Fruit fly (Drosophila melanogaster) whole organism, embryonic: ENCODE data around the gene DCTN6-p27.

Experiments used
- ATbp ChIP-seq: fragments of 200-800 bp; sonication (Bioruptor generic); optimal IDR thresholded peaks from 2 replicates; lab custom pipeline; 2017; ENCODE audit warnings: missing biosample characterization, mild to moderate bottlenecking, missing genetic modification characterization, missing genetic modification reagents
- CG10274 ChIP-seq: fragments of 200-800 bp; sonication (Bioruptor generic); optimal IDR thresholded peaks from 3 replicates; lab custom pipeline; 2017; ENCODE audit warnings: missing biosample characterization, mild to moderate bottlenecking, missing genetic modification characterization
- CG10979 ChIP-seq: fragments of 200-800 bp; sonication (Bioruptor generic); optimal IDR thresholded peaks from 2 replicates; lab custom pipeline; 2018; ENCODE audit warnings: missing biosample characterization, mild to moderate bottlenecking, missing genetic modification characterization, moderate library complexity
- CG13287 ChIP-seq: fragments of 200-800 bp; sonication (Bioruptor generic); IDR thresholded peaks from 2 replicates; pipeline ENCODE4 v1.3.6; 2022; ENCODE audit warnings: missing biosample characterization, missing genetic modification characterization; ENCODE audit not compliant: partially characterized antibody
- CG13296 ChIP-seq: fragments of 200-800 bp; sonication (Bioruptor generic); optimal IDR thresholded peaks from 3 replicates; lab custom pipeline; 2018; ENCODE audit warnings: missing biosample characterization, mild to moderate bottlenecking, missing genetic modification characterization
- CG13894 ChIP-seq: fragments of 200-800 bp; sonication (Bioruptor generic); optimal IDR thresholded peaks from 3 replicates; lab custom pipeline; 2018; ENCODE audit warnings: missing biosample characterization, mild to moderate bottlenecking, missing genetic modification characterization, moderate library complexity
- CG14441 ChIP-seq: fragments of 200-800 bp; sonication (Bioruptor generic); IDR thresholded peaks from 2 replicates; pipeline ENCODE4 v1.3.6; 2022; ENCODE audit warnings: missing biosample characterization, missing genetic modification characterization
- CG14710 ChIP-seq: fragments of 200-800 bp; sonication (Bioruptor generic); optimal IDR thresholded peaks from 3 replicates; lab custom pipeline; 2019; ENCODE audit warnings: missing biosample characterization, mild to moderate bottlenecking, missing genetic modification characterization, moderate library complexity
- CG1529 ChIP-seq: fragments of 200-800 bp; sonication (Bioruptor generic); optimal IDR thresholded peaks from 3 replicates; lab custom pipeline; 2018; ENCODE audit warnings: missing biosample characterization, missing genetic modification characterization
- CG17359 ChIP-seq: fragments of 200-800 bp; sonication (Bioruptor generic); optimal IDR thresholded peaks from 3 replicates; lab custom pipeline; 2018; ENCODE audit warnings: missing biosample characterization, mild to moderate bottlenecking, missing genetic modification characterization, moderate library complexity
- CG17361 ChIP-seq: fragments of 200-800 bp; sonication (Bioruptor generic); IDR thresholded peaks from 3 replicates; pipeline ENCODE4 v1.3.6; 2022; ENCODE audit warnings: missing biosample characterization, missing genetic modification characterization
- CG17912 ChIP-seq: fragments of 200-800 bp; sonication (Bioruptor generic); optimal IDR thresholded peaks from 2 replicates; lab custom pipeline; 2018; ENCODE audit warnings: missing biosample characterization, mild to moderate bottlenecking, missing genetic modification characterization
- CG18619 ChIP-seq: fragments of 200-800 bp; sonication (Bioruptor generic); optimal IDR thresholded peaks from 3 replicates; lab custom pipeline; 2017; ENCODE audit warnings: missing biosample characterization, mild to moderate bottlenecking, missing genetic modification characterization
- CG2202 ChIP-seq: fragments of 200-800 bp; sonication (Bioruptor generic); optimal IDR thresholded peaks from 2 replicates; lab custom pipeline; 2018; ENCODE audit warnings: missing biosample characterization, mild to moderate bottlenecking, missing genetic modification characterization
- CG2712 ChIP-seq: fragments of 200-800 bp; optimal IDR thresholded peaks from 3 replicates; lab custom pipeline; 2019; ENCODE audit warnings: missing biosample characterization, mild to moderate bottlenecking, missing genetic modification characterization, moderate library complexity
- CG2875 ChIP-seq: fragments of 200-800 bp; sonication (Bioruptor generic); optimal IDR thresholded peaks from 2 replicates; lab custom pipeline; 2017; ENCODE audit warnings: missing biosample characterization, mild to moderate bottlenecking, missing genetic modification characterization, missing genetic modification reagents
- CG43689 ChIP-seq: fragments of 200-800 bp; sonication (Bioruptor generic); IDR thresholded peaks from 2 replicates; pipeline ENCODE4 v1.3.6; 2022; ENCODE audit warnings: missing biosample characterization, missing genetic modification characterization
- CG4404 ChIP-seq: fragments of 200-800 bp; sonication (Bioruptor generic); IDR thresholded peaks from 2 replicates; pipeline ENCODE4 v1.3.6; 2022; ENCODE audit warnings: missing biosample characterization, missing genetic modification characterization
- CG7271 ChIP-seq: fragments of 200-800 bp; sonication (Bioruptor generic); optimal IDR thresholded peaks from 2 replicates; lab custom pipeline; 2018; ENCODE audit warnings: missing biosample characterization, mild to moderate bottlenecking, missing genetic modification characterization, moderate library complexity
- CG9797 ChIP-seq: fragments of 200-800 bp; sonication (Bioruptor generic); optimal IDR thresholded peaks from 3 replicates; lab custom pipeline; 2018; ENCODE audit warnings: missing biosample characterization, mild to moderate bottlenecking, missing genetic modification characterization
- CrebB ChIP-seq: fragments of 200-800 bp; sonication (Bioruptor generic); optimal IDR thresholded peaks from 3 replicates; lab custom pipeline; 2018; ENCODE audit warnings: missing biosample characterization, mild to moderate bottlenecking, missing genetic modification characterization
- Dp ChIP-seq: fragments of 200-800 bp; sonication (Bioruptor generic); optimal IDR thresholded peaks from 2 replicates; lab custom pipeline; 2018; ENCODE audit warnings: missing biosample characterization, mild to moderate bottlenecking, missing genetic modification characterization, moderate library complexity
- Gsc ChIP-seq: fragments of 200-800 bp; sonication (Bioruptor generic); IDR thresholded peaks from 2 replicates; pipeline ENCODE4 v1.3.6; 2022; ENCODE audit warnings: missing biosample characterization, missing genetic modification characterization
- H15 ChIP-seq: fragments of 200-800 bp; sonication (Bioruptor generic); IDR thresholded peaks from 3 replicates; pipeline ENCODE4 v1.3.6; 2022; ENCODE audit warnings: missing biosample characterization, missing genetic modification characterization
- Lhr ChIP-seq: fragments of 200-800 bp; sonication (Bioruptor generic); optimal IDR thresholded peaks from 3 replicates; lab custom pipeline; 2017; ENCODE audit warnings: mild to moderate bottlenecking, missing biosample characterization, missing genetic modification reagents, missing genetic modification characterization
- Meics ChIP-seq: fragments of 200-800 bp; sonication (Bioruptor generic); optimal IDR thresholded peaks from 2 replicates; lab custom pipeline; 2017; ENCODE audit warnings: missing biosample characterization, mild to moderate bottlenecking, missing genetic modification characterization
- Neu2 ChIP-seq: fragments of 200-800 bp; sonication (Bioruptor generic); optimal IDR thresholded peaks from 3 replicates; lab custom pipeline; 2016; ENCODE audit warnings: missing biosample characterization, missing genetic modification characterization, borderline replicate concordance
- Nf-YA ChIP-seq: fragments of 200-800 bp; sonication (Bioruptor generic); IDR thresholded peaks from 2 replicates; pipeline ENCODE4 v1.3.6; 2022; ENCODE audit warnings: missing biosample characterization, missing genetic modification characterization
- NfI ChIP-seq: fragments of 200-800 bp; sonication (Bioruptor generic); optimal IDR thresholded peaks from 3 replicates; lab custom pipeline; 2018; ENCODE audit warnings: missing biosample characterization, mild to moderate bottlenecking, missing genetic modification characterization, moderate library complexity
- Opbp ChIP-seq: fragments of 200-800 bp; sonication (Bioruptor generic); IDR thresholded peaks from 3 replicates; pipeline ENCODE4 v1.3.6; 2022; ENCODE audit warnings: missing biosample characterization, missing genetic modification characterization; ENCODE audit not compliant: partially characterized antibody
- Rx ChIP-seq: fragments of 200-800 bp; sonication (Bioruptor generic); IDR thresholded peaks from 2 replicates; pipeline ENCODE4 v1.3.6; 2022; ENCODE audit warnings: missing biosample characterization, missing genetic modification characterization
- Sox100B ChIP-seq: fragments of 200-800 bp; sonication (Bioruptor generic); optimal IDR thresholded peaks from 3 replicates; lab custom pipeline; 2018; ENCODE audit warnings: missing biosample characterization, mild to moderate bottlenecking, missing genetic modification characterization
- amos ChIP-seq: fragments of 200-800 bp; sonication (Bioruptor generic); IDR thresholded peaks from 2 replicates; pipeline ENCODE4 v1.3.6; 2022; ENCODE audit warnings: missing biosample characterization, missing genetic modification characterization; ENCODE audit not compliant: partially characterized antibody
- bbx ChIP-seq: fragments of 200-800 bp; sonication (Bioruptor generic); IDR thresholded peaks from 2 replicates; pipeline ENCODE4 v1.3.6; 2022; ENCODE audit warnings: missing biosample characterization, missing genetic modification characterization; ENCODE audit not compliant: partially characterized antibody
- eyg ChIP-seq: fragments of 200-800 bp; sonication (Bioruptor generic); optimal IDR thresholded peaks from 3 replicates; lab custom pipeline; 2016; ENCODE audit warnings: missing biosample characterization, missing genetic modification characterization
- fd3F ChIP-seq: fragments of 200-800 bp; sonication (Bioruptor generic); optimal IDR thresholded peaks from 2 replicates; lab custom pipeline; 2018; ENCODE audit warnings: missing biosample characterization, mild to moderate bottlenecking, missing genetic modification characterization, moderate library complexity
- h ChIP-seq: fragments of >200 bp; optimal IDR thresholded peaks from 2 replicates; lab custom pipeline; 2017
- hbn ChIP-seq: fragments of 200-800 bp; sonication (Bioruptor generic); IDR thresholded peaks from 2 replicates; pipeline ENCODE4 v1.3.6; 2022; ENCODE audit warnings: missing biosample characterization, missing genetic modification characterization; ENCODE audit not compliant: partially characterized antibody
- insv ChIP-seq, 2 experiments: fragments of 200-800 bp; sonication (Bioruptor generic); optimal IDR thresholded peaks; 3 replicates each; lab custom pipeline; 2016 to 2018; ENCODE audit warnings: missing biosample characterization in 2 of 2, missing genetic modification characterization in 2 of 2
- maf-S ChIP-seq: fragments of 200-800 bp; sonication (Bioruptor generic); optimal IDR thresholded peaks from 2 replicates; lab custom pipeline; 2016; ENCODE audit warnings: missing biosample characterization, missing genetic modification characterization
- nerfin-2 ChIP-seq: fragments of 200-800 bp; sonication (Bioruptor generic); IDR thresholded peaks from 2 replicates; pipeline ENCODE4 v1.3.6; 2022; ENCODE audit warnings: missing biosample characterization, missing genetic modification characterization; ENCODE audit not compliant: partially characterized antibody
- psq ChIP-seq: fragments of 200-800 bp; sonication (Bioruptor generic); optimal IDR thresholded peaks from 2 replicates; lab custom pipeline; 2017; ENCODE audit warnings: missing biosample characterization, missing genetic modification characterization
- pzg ChIP-seq: fragments of 200-800 bp; sonication (Bioruptor generic); optimal IDR thresholded peaks from 3 replicates; lab custom pipeline; 2018; ENCODE audit warnings: missing biosample characterization, mild to moderate bottlenecking, missing genetic modification characterization, moderate library complexity
- salm ChIP-seq: fragments of 200-800 bp; sonication (Bioruptor generic); optimal IDR thresholded peaks from 2 replicates; lab custom pipeline; 2018; ENCODE audit warnings: missing biosample characterization, mild to moderate bottlenecking, missing genetic modification characterization
- schlank ChIP-seq: fragments of 200-800 bp; sonication (Bioruptor generic); optimal IDR thresholded peaks from 2 replicates; lab custom pipeline; 2018; ENCODE audit warnings: missing biosample characterization, mild to moderate bottlenecking, missing genetic modification characterization
- seq ChIP-seq: fragments of 200-800 bp; sonication (Bioruptor generic); IDR thresholded peaks from 2 replicates; pipeline ENCODE4 v1.3.6; 2022; ENCODE audit warnings: missing biosample characterization, missing genetic modification characterization
- tx ChIP-seq: fragments of 200-800 bp; sonication (Bioruptor generic); optimal IDR thresholded peaks from 2 replicates; lab custom pipeline; 2016; ENCODE audit warnings: missing biosample characterization, missing genetic modification characterization
- wdn ChIP-seq: fragments of 200-800 bp; sonication (Bioruptor generic); IDR thresholded peaks from 2 replicates; pipeline ENCODE4 v1.3.6; 2022; ENCODE audit warnings: missing biosample characterization, missing genetic modification characterization
- zf30C ChIP-seq: fragments of 200-800 bp; sonication (Bioruptor generic); optimal IDR thresholded peaks from 3 replicates; lab custom pipeline; 2018; ENCODE audit warnings: missing biosample characterization, mild to moderate bottlenecking, missing genetic modification characterization

Gene DCTN6-p27

DNA sequence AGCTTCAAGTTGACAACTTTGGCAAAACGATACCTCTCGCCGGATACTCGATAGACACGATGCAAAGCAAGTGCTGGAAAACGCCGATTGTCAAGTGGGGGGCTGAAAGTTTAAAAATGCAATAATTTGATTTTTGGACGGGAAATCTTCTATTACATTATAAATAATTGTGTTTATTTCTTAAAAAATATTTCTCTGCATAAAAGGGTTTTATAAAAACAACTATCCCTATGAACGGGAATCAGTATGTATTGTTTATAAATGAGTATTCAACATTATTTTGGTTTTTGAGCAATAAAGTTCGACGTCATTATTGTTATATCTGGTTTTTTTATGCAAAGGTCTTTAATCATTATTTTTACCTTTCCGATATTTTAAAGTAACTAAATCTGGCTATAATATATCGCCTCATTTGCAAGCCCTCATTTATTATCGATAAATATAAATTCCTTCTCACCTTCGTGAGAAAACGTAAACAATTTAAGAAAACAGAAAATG lies at the start of gene DCTN6-p27, which contains the start of gene AsnRS (continued):
- TF ChIP-seq eyg (GFP tag; lab: Kevin White, UChicago) (no peak), Neu2 (GFP tag; lab: Kevin White, UChicago) (no peak), H15 (0 out of 3 replicates have a peak, but pooled peaks have one; percentile 47), fd3F (GFP tag; lab: Kevin White, UChicago) (peak; percentile 56), bbx (GFP tag; lab: Robert Waterston, UW) (peak; percentile 59), Opbp (GFP tag; lab: Robert Waterston, UW) (no peak; the same call in 1 of the 3 replicates), ATbp (GFP tag; lab: Kevin White, UChicago) (no peak), CG10274 (no peak), amos (GFP tag; lab: Robert Waterston, UW) (peak; percentile 70; the same call in 1 of the 2 replicates), CG43689 (GFP tag; lab: Robert Waterston, UW) (no peak), CG17912 (peak; percentile 3), pzg (peak; percentile 56), CG1529 (peak; percentile 18), insv (GFP tag; optimal IDR thresholded peaks at IDR 0.05; lab: Kevin White, UChicago) (peak in 1 of 2 experiments; percentile 78), tx (GFP tag; lab: Kevin White, UChicago) (peak; percentile 30), hbn (GFP tag; lab: Robert Waterston, UW) (peak; percentile 63), CG4404 (GFP tag; lab: Robert Waterston, UW) (peak; percentile 47; the same call in 1 of the 2 replicates), CG13894 (tag; lab: Kevin White, UChicago) (peak; percentile 58), Dp (GFP tag; lab: Kevin White, UChicago) (peak; percentile 49), maf-S (GFP tag; lab: Kevin White, UChicago) (peak; percentile 57), h (lab: Kevin White, UChicago) (no peak), CG2875 (GFP tag; lab: Kevin White, UChicago) (peak; percentile 34), CG10979 (tag; lab: Kevin White, UChicago) (peak; percentile 43), CG14710 (tag; lab: Kevin White, UChicago) (peak; percentile 77), schlank (peak; percentile 1), CG9797 (GFP tag; lab: Kevin White, UChicago) (peak; percentile 6), Rx (peak; percentile 50; the same call in 1 of the 2 replicates), NfI (GFP tag; lab: Kevin White, UChicago) (peak; percentile 79), Sox100B (GFP tag; lab: Kevin White, UChicago) (no peak), CG2712 (tag; lab: Kevin White, UChicago) (peak; percentile 62), Lhr (GFP tag; lab: Kevin White, UChicago) (peak; percentile 19), CG17361 (GFP tag; lab: Robert Waterston, UW) (peak; percentile 75; the same call in 2 of the 3 replicates), Meics (GFP tag; lab: Kevin White, UChicago) (peak; percentile 65), CG13296 (GFP tag; lab: Kevin White, UChicago) (peak; percentile 74), psq (GFP tag; lab: Kevin White, UChicago) (peak; percentile 46), CG2202 (tag; lab: Kevin White, UChicago) (peak; percentile 30), nerfin-2 (GFP tag; lab: Robert Waterston, UW) (peak; percentile 53; the same call in 1 of the 2 replicates), zf30C (GFP tag; lab: Kevin White, UChicago) (no peak), CG13287 (GFP tag; lab: Robert Waterston, UW) (peak; percentile 80), CG18619 (GFP tag; lab: Kevin White, UChicago) (peak; percentile 38), salm (tag; lab: Kevin White, UChicago) (peak; percentile 10), Gsc (GFP tag; lab: Robert Waterston, UW) (no peak), wdn (GFP tag; lab: Robert Waterston, UW) (0 out of 2 replicates have a peak, but pooled peaks have one; percentile 19), CG7271 (tag; lab: Kevin White, UChicago) (no peak), Nf-YA (no peak; the same call in 1 of the 2 replicates), CrebB (tag; lab: Kevin White, UChicago) (no peak), CG17359 (tag; lab: Kevin White, UChicago) (peak; percentile 64), CG14441 (peak; percentile 50), seq (GFP tag; lab: Robert Waterston, UW) (peak; percentile 34; the same call in 1 of the 2 replicates)
